Fruit fly (Drosophila melanogaster): ENCODE results near the gene Sap-r.

DNA sequence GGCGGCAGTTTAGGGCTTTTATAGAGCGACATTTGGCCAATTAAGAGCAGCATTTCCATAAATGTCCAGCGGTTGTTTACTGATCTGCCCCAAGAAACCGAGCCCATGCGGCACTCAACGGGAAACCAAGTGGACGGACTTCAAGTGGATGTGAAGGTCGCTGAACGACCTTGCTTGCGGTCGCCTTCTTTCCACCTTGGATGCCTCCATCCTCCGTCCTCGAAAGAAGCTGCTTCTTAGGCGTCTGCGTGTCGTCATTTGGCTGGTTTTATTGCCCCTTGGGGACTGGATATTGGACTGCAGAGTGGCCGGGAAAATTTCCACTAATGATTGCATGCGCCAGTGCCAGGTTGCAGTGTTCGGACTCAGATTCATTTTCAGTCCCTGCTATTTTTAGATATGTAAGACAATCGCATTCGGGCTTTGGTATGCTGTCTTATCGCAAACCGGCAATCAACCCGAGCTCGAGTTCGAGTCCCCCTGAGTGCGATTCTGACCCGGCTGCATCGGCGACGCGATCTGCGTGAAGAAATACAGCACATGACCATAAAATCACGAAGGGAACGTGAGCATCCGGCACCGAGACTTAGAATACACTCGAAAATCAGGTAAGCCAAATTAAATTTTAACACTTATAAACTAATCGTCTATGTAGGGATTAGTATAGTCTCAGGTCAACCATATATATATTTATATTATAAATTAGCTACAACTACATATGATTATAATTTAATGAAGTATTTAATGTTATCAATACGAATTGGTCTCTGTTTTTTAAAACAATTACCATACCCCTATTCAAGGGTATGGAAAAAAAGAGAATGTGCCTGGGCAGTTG lies 46.0 kb downstream of the Sap-r start:
- TF ChIP-seq Lim3 (GFP tag; IDR thresholded peaks at IDR 0.05) (no peak), CG8388 (GFP tag; optimal IDR thresholded peaks at IDR 0.05) (no peak), CG9437 (GFP tag; optimal IDR thresholded peaks at IDR 0.05) (no peak), jumu (GFP tag; optimal IDR thresholded peaks at IDR 0.05) (no peak), Fer2 (tag; optimal IDR thresholded peaks at IDR 0.05) (no peak), CG17612 (GFP tag; IDR thresholded peaks at IDR 0.05) (no peak), Mad (GFP tag; optimal IDR thresholded peaks at IDR 0.05) (no peak)
